Fruit fly (Drosophila melanogaster) whole organism, adult: Measurements from ENCODE around the gene Nrx-1.

ENCODE experiments used
- Clk ChIP-seq: fragments of 200-800 bp; sonication (Bioruptor generic); optimal IDR thresholded peaks from 2 replicates; lab custom pipeline; 2017; ENCODE audit warnings: missing biosample characterization, missing genetic modification characterization
- kay ChIP-seq: fragments of 200-800 bp; sonication (Bioruptor generic); peaks from one replicate; lab custom pipeline; 2016; ENCODE audit warnings: missing biosample characterization, missing genetic modification characterization, borderline replicate concordance

- TF ChIP-seq kay (GFP tag; lab: Kevin White, UChicago) (no peak), Clk (GFP tag; lab: Kevin White, UChicago) (no peak)
Measured at dm6 chr3R:22535945-22536344, 67.6 kb downstream of the Nrx-1 start.
